Worm (Caenorhabditis elegans): ENCODE measurements around the gene xdh-1.
"Not testable (repeated sequence)": the region's sequence is repeated elsewhere in the genome, so short reads cannot be mapped to it uniquely, and the experiment has no call there.

Gene xdh-1

DNA sequence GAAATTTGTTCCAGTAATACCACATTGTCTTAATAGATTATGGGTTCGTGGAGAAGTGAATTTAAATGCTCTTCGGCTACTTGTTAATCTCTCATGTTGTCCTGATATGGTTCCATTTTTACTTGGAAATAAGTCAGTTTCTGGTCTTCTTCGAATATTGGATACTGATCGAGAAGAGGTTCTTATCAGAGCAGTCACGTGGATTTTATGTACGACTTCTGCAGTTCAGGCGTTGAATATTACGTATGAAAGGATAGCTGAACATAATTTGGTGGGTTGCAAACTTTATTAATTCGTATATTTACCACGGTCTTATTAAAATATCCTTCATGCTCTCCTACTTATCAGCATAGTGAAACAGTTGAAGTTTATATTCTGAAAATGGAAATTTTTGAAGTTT, 34.8 kb downstream of the xdh-1 start:
- no peak for TF ChIP-seq ceh-6 (GFP tag; optimal IDR thresholded peaks at IDR 0.05)
- no peak for TF ChIP-seq pha-2 (tag; optimal IDR thresholded peaks at IDR 0.05)
- no peak for TF ChIP-seq unc-3 (GFP tag; conservative IDR thresholded peaks at IDR 0.05)
- TF ChIP-seq unc-3 (tag; optimal IDR thresholded peaks at IDR 0.05), result no peak
- TF ChIP-seq sdc-2 (tag; optimal IDR thresholded peaks at IDR 0.05), result no peak
- no peak for TF ChIP-seq ztf-16 (tag; optimal IDR thresholded peaks at IDR 0.05)
- no peak for TF ChIP-seq T23F11.4 (GFP tag; optimal IDR thresholded peaks at IDR 0.05)
- no peak for TF ChIP-seq F13H6.1 (tag; optimal IDR thresholded peaks at IDR 0.05)
- no peak for TF ChIP-seq mec-3 (tag; optimal IDR thresholded peaks at IDR 0.05; ENCODE audit: borderline replicate concordance)
- no peak for TF ChIP-seq tbx-2 (tag; optimal IDR thresholded peaks at IDR 0.05)
- TF ChIP-seq ttx-3 (tag; optimal IDR thresholded peaks at IDR 0.05), result no peak
- no peak for TF ChIP-seq che-1 (tag; optimal IDR thresholded peaks at IDR 0.05)
- TF ChIP-seq ceh-48 (tag; optimal IDR thresholded peaks at IDR 0.05), result no peak
- TF ChIP-seq sox-2 (GFP tag; IDR thresholded peaks at IDR 0.05), result no peak
- no peak for TF ChIP-seq tbx-7 (tag; optimal IDR thresholded peaks at IDR 0.05)
- TF ChIP-seq syd-9 (tag; optimal IDR thresholded peaks at IDR 0.05), result no peak
- TF ChIP-seq pag-3 (tag; optimal IDR thresholded peaks at IDR 0.05; ENCODE audit: borderline replicate concordance), result no peak
- no peak for TF ChIP-seq pax-1 (tag; optimal IDR thresholded peaks at IDR 0.05)
- TF ChIP-seq zip-5 (tag; optimal IDR thresholded peaks at IDR 0.05), result no peak
- no peak for TF ChIP-seq madf-2 (tag; optimal IDR thresholded peaks at IDR 0.05)
- TF ChIP-seq dve-1 (tag; optimal IDR thresholded peaks at IDR 0.05), result no peak

DNA sequence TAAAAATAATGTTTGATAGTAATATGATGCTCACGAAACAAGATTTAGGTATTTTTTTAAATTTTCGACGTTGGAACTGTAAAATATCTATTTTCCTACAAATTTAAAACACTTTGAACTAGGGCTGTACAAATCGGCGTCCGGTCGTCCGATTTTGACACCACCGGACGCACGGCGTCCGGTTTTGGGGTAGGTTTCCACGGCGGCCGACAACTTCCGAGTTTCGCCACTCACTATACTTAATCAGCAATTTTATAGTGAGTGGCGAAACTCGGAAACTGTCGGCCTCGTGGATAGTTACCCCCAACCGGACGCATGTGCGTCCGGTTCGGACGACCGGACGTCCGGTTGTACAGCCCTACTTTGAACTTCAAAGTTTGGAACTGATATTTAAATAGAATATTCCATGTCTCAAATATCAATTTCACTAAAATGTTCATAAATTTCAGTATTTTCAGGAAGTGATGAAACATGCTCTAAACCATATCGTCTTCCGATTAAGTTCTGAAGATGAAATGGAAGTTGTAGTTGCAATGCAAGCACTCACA, 35.4 kb downstream of the xdh-1 start:
- TF ChIP-seq tbx-2 (tag; optimal IDR thresholded peaks at IDR 0.05) (no peak), nhr-232 (tag; optimal IDR thresholded peaks at IDR 0.05) (no peak), tbx-7 (tag; optimal IDR thresholded peaks at IDR 0.05) (no peak), ceh-34 (tag; optimal IDR thresholded peaks at IDR 0.05) (no peak), ceh-24 (tag; optimal IDR thresholded peaks at IDR 0.05) (no peak), unc-42 (tag; optimal IDR thresholded peaks at IDR 0.05) (no peak), ceh-31 (tag; optimal IDR thresholded peaks at IDR 0.05) (no peak), hlh-13 (GFP tag; optimal IDR thresholded peaks at IDR 0.05) (no peak), unc-3 (GFP tag; conservative IDR thresholded peaks at IDR 0.05) (no peak), unc-3 (tag; optimal IDR thresholded peaks at IDR 0.05) (no peak), hlh-30 (tag; optimal IDR thresholded peaks at IDR 0.05; ENCODE audit: insufficient read depth) (no peak), sox-2 (GFP tag; IDR thresholded peaks at IDR 0.05) (no peak), ahr-1 (tag; optimal IDR thresholded peaks at IDR 0.05) (no peak), nfya-1 (tag; optimal IDR thresholded peaks at IDR 0.05) (no peak), fkh-6 (tag; optimal IDR thresholded peaks at IDR 0.05) (no peak)

DNA sequence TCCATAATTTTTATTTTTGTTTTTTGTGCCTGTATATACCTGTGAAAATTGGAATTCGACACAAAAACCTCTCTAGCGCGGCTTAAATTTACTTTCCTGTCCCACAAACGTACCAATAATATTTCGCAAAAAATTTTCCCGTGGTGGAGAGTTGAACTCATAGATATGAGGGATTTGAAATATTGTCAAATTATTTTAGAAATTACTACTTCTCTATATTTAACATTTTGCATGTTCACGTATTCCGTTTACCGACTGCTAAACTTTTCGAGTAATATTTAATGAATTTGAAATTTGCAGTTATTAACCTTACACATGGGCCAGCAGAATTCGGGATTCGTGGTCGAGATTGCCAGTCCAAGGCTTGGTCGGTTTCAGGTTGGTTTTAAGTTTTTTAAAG, 38.9 kb downstream of the xdh-1 start, which contains the start of gene Y67A10A.7:
Gene Y67A10A.7 (plus strand): TSS at position 301 of the 400 bp plus-strand sequence.
- not testable (repeated sequence) for TF ChIP-seq lim-6, fkh-6, lin-11 (tag; optimal IDR thresholded peaks at IDR 0.05)

DNA sequence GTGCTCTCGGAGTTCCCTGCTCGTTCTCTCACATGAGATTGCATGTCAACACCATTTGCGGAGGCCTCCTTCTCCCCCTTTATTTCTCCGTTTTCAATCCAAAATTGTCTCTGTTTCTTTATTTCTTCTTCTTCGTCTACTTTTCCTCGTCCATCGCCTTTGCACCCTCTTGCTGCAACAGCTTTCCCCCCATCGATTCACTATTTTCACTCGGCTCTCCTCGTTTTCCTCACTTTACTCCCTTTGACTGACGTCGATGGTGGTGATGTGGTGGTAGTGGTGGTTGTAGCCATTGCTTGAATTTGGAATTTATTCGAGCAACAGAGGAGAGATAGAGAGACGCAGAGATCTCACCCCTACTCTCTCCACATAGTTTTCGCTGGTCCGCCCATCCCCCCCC, 41.1 kb downstream of the xdh-1 start:
- TF ChIP-seq ahr-1 (tag; optimal IDR thresholded peaks at IDR 0.05) (no peak), Y22D7AL.16 (tag; optimal IDR thresholded peaks at IDR 0.05) (no peak), ceh-34 (tag; optimal IDR thresholded peaks at IDR 0.05) (peak; percentile 41), nfya-1 (tag; optimal IDR thresholded peaks at IDR 0.05) (peak; percentile 77), ceh-19 (GFP tag; optimal IDR thresholded peaks at IDR 0.05) (peak; percentile 75), pag-3 (tag; optimal IDR thresholded peaks at IDR 0.05; ENCODE audit: borderline replicate concordance) (peak; percentile 20), ceh-2 (tag; optimal IDR thresholded peaks at IDR 0.05) (no peak), unc-86 (tag; optimal IDR thresholded peaks at IDR 0.05) (no peak), ceh-48 (tag; optimal IDR thresholded peaks at IDR 0.05) (peak; percentile 72), unc-42 (tag; optimal IDR thresholded peaks at IDR 0.05) (peak; percentile 85), K09A11.1 (tag; optimal IDR thresholded peaks at IDR 0.05; ENCODE audit: insufficient read depth) (no peak), dve-1 (tag; optimal IDR thresholded peaks at IDR 0.05) (no peak), unc-55 (GFP tag; optimal IDR thresholded peaks at IDR 0.05) (peak; percentile 24), ceh-31 (tag; optimal IDR thresholded peaks at IDR 0.05) (peak; percentile 82), syd-9 (tag; optimal IDR thresholded peaks at IDR 0.05) (peak; percentile 44), sdc-2 (tag; optimal IDR thresholded peaks at IDR 0.05) (peak; percentile 26), madf-2 (tag; optimal IDR thresholded peaks at IDR 0.05) (no peak), ceh-14 (tag; optimal IDR thresholded peaks at IDR 0.05) (peak; percentile 66), tbx-2 (tag; optimal IDR thresholded peaks at IDR 0.05) (peak; percentile 59), ceh-18 (tag; optimal IDR thresholded peaks at IDR 0.05) (peak; percentile 46), che-1 (tag; optimal IDR thresholded peaks at IDR 0.05) (peak; percentile 3), C08G9.2 (tag; optimal IDR thresholded peaks at IDR 0.05) (peak; percentile 31), lim-6 (tag; optimal IDR thresholded peaks at IDR 0.05) (no peak), fkh-10 (GFP tag; optimal IDR thresholded peaks at IDR 0.05) (peak; percentile 59), ets-4 (tag; optimal IDR thresholded peaks at IDR 0.05) (no peak), dmd-4 (tag; optimal IDR thresholded peaks at IDR 0.05; ENCODE audit: borderline replicate concordance) (no peak)
